Fruit fly (Drosophila melanogaster): ENCODE results near the gene SdicC.

dm6 chrX:20245218-20245863, 28.3 kb upstream of the SdicC start:
- no peak for TF ChIP-seq pan (optimal IDR thresholded peaks at IDR 0.05)
- no peak for TF ChIP-seq Dll (optimal IDR thresholded peaks at IDR 0.05)
- no peak for TF ChIP-seq EcR (GFP tag; optimal IDR thresholded peaks at IDR 0.05)
